Fruit fly (Drosophila melanogaster) whole organism, embryonic: ENCODE measurements around the gene UQCR-C2.

Source experiments
- ATbp ChIP-seq: fragments of 200-800 bp; sonication (Bioruptor generic); optimal IDR thresholded peaks from 2 replicates; lab custom pipeline; 2017; ENCODE audit warnings: missing biosample characterization, mild to moderate bottlenecking, missing genetic modification characterization, missing genetic modification reagents
- Abd-B ChIP-seq: fragments of 200-800 bp; sonication (Bioruptor generic); optimal IDR thresholded peaks from 2 replicates; lab custom pipeline; 2018; ENCODE audit warnings: missing biosample characterization, mild to moderate bottlenecking, missing genetic modification characterization, moderate library complexity
- CG10147 ChIP-seq: fragments of 200-800 bp; sonication (Bioruptor generic); optimal IDR thresholded peaks from 2 replicates; lab custom pipeline; 2019; ENCODE audit warnings: missing biosample characterization, mild to moderate bottlenecking, missing genetic modification characterization, moderate library complexity
- CG14965 ChIP-seq: fragments of 200-800 bp; sonication (Bioruptor generic); optimal IDR thresholded peaks from 2 replicates; lab custom pipeline; 2016; ENCODE audit warnings: missing biosample characterization, missing genetic modification characterization, borderline replicate concordance
- CG16815 ChIP-seq: fragments of 200-800 bp; sonication (Bioruptor generic); optimal IDR thresholded peaks from 3 replicates; lab custom pipeline; 2017; ENCODE audit warnings: missing biosample characterization, mild to moderate bottlenecking, missing genetic modification characterization
- CG17328 ChIP-seq: fragments of 200-800 bp; sonication (Bioruptor generic); IDR thresholded peaks from 2 replicates; pipeline ENCODE4 v1.3.6; 2022; ENCODE audit warnings: missing biosample characterization, missing genetic modification characterization
- CG17802 ChIP-seq: fragments of 200-800 bp; sonication (Bioruptor generic); optimal IDR thresholded peaks from 2 replicates; lab custom pipeline; 2018; ENCODE audit warnings: missing biosample characterization, mild to moderate bottlenecking, missing genetic modification characterization, moderate library complexity
- CG18599 ChIP-seq: fragments of 200-800 bp; sonication (Bioruptor generic); optimal IDR thresholded peaks from 3 replicates; lab custom pipeline; 2017; ENCODE audit warnings: missing biosample characterization, missing genetic modification characterization, mild to moderate bottlenecking, moderate library complexity, missing genetic modification reagents
- CG30431 ChIP-seq: fragments of 200-800 bp; sonication (Bioruptor generic); optimal IDR thresholded peaks from 2 replicates; lab custom pipeline; 2017; ENCODE audit warnings: missing biosample characterization, missing genetic modification characterization
- CG31365 ChIP-seq: fragments of 200-800 bp; sonication (Bioruptor generic); optimal IDR thresholded peaks from 2 replicates; lab custom pipeline; 2018; ENCODE audit warnings: missing biosample characterization, mild to moderate bottlenecking, missing genetic modification characterization
- CG31441 ChIP-seq: fragments of 200-800 bp; sonication (Bioruptor generic); IDR thresholded peaks from 2 replicates; pipeline ENCODE4 v1.3.6; 2022; ENCODE audit warnings: missing biosample characterization, missing genetic modification characterization
- CG34376 ChIP-seq: fragments of 200-800 bp; sonication (Bioruptor generic); optimal IDR thresholded peaks from 2 replicates; lab custom pipeline; 2018; ENCODE audit warnings: missing biosample characterization, mild to moderate bottlenecking, missing genetic modification characterization
- CG3838 ChIP-seq: fragments of 200-800 bp; sonication (Bioruptor generic); optimal IDR thresholded peaks from 3 replicates; lab custom pipeline; 2016; ENCODE audit warnings: missing biosample characterization, missing genetic modification characterization
- CG6654 ChIP-seq: fragments of 200-800 bp; sonication (Bioruptor generic); optimal IDR thresholded peaks from 2 replicates; lab custom pipeline; 2017; ENCODE audit warnings: missing biosample characterization, mild to moderate bottlenecking, missing genetic modification characterization
- CG8359 ChIP-seq: fragments of 200-800 bp; sonication (Bioruptor generic); optimal IDR thresholded peaks from 2 replicates; lab custom pipeline; 2017; ENCODE audit warnings: missing biosample characterization, mild to moderate bottlenecking, missing genetic modification characterization, borderline replicate concordance
- CG9437 ChIP-seq: fragments of 200-800 bp; sonication (Bioruptor generic); optimal IDR thresholded peaks from 2 replicates; lab custom pipeline; 2018; ENCODE audit warnings: missing biosample characterization, mild to moderate bottlenecking, missing genetic modification characterization
- CG9797 ChIP-seq: fragments of 200-800 bp; sonication (Bioruptor generic); optimal IDR thresholded peaks from 3 replicates; lab custom pipeline; 2018; ENCODE audit warnings: missing biosample characterization, mild to moderate bottlenecking, missing genetic modification characterization
- CG9876 ChIP-seq: fragments of 200-800 bp; sonication (Bioruptor generic); optimal IDR thresholded peaks from 2 replicates; lab custom pipeline; 2016; ENCODE audit warnings: missing biosample characterization, missing genetic modification characterization
- CrebB ChIP-seq: fragments of 200-800 bp; sonication (Bioruptor generic); optimal IDR thresholded peaks from 3 replicates; lab custom pipeline; 2018; ENCODE audit warnings: missing biosample characterization, mild to moderate bottlenecking, missing genetic modification characterization
- Drgx ChIP-seq: fragments of 200-800 bp; sonication (Bioruptor generic); IDR thresholded peaks from 2 replicates; pipeline ENCODE4 v1.3.6; 2022; ENCODE audit warnings: missing biosample characterization, missing genetic modification characterization
- ERR ChIP-seq: fragments of 200-800 bp; sonication (Bioruptor generic); optimal IDR thresholded peaks from 2 replicates; lab custom pipeline; 2016; ENCODE audit warnings: missing biosample characterization, missing genetic modification characterization
- Elba2 ChIP-seq: fragments of 200-800 bp; sonication (Bioruptor generic); optimal IDR thresholded peaks from 3 replicates; lab custom pipeline; 2016; ENCODE audit warnings: missing biosample characterization, missing genetic modification characterization
- Fer1 ChIP-seq: fragments of 200-800 bp; sonication (Bioruptor generic); optimal IDR thresholded peaks from 2 replicates; lab custom pipeline; 2017; ENCODE audit warnings: missing biosample characterization, mild to moderate bottlenecking, missing genetic modification characterization
- GATAe ChIP-seq: fragments of 200-800 bp; sonication (Bioruptor generic); conservative IDR thresholded peaks from 2 replicates; pipeline ENCODE4 v1.3.6; 2022; ENCODE audit warnings: missing biosample characterization, missing genetic modification characterization
- Hr78 ChIP-seq, 2 experiments: fragments of 200-800 bp in 1 of 2; fragments of >200 bp in 1 of 2; sonication (Bioruptor generic) in 1 of 2; optimal IDR thresholded peaks; 2 replicates each; lab custom pipeline; 2017 to 2019; ENCODE audit warnings: missing biosample characterization in 2 of 2, missing genetic modification characterization in 2 of 2, mild to moderate bottlenecking in 1 of 2, moderate library complexity in 1 of 2
- Max ChIP-seq: fragments of 200-800 bp; sonication (Bioruptor generic); optimal IDR thresholded peaks from 2 replicates; lab custom pipeline; 2016; ENCODE audit warnings: missing biosample characterization, mild to moderate bottlenecking, missing genetic modification characterization
- Mes4 ChIP-seq: fragments of 200-800 bp; sonication (Bioruptor generic); optimal IDR thresholded peaks from 2 replicates; lab custom pipeline; 2016; ENCODE audit warnings: missing biosample characterization, missing genetic modification characterization
- NFAT ChIP-seq: fragments of 200-800 bp; sonication (Bioruptor generic); IDR thresholded peaks from 2 replicates; pipeline ENCODE4 v1.3.6; 2022; ENCODE audit warnings: missing biosample characterization, missing genetic modification characterization
- PHDP ChIP-seq: fragments of 200-800 bp; sonication (Bioruptor generic); optimal IDR thresholded peaks from 3 replicates; lab custom pipeline; 2018; ENCODE audit warnings: missing biosample characterization, mild to moderate bottlenecking, missing genetic modification characterization, moderate library complexity
- Rx ChIP-seq: fragments of 200-800 bp; sonication (Bioruptor generic); IDR thresholded peaks from 2 replicates; pipeline ENCODE4 v1.3.6; 2022; ENCODE audit warnings: missing biosample characterization, missing genetic modification characterization
- Side ChIP-seq: fragments of 200-800 bp; sonication (Bioruptor generic); optimal IDR thresholded peaks from 2 replicates; lab custom pipeline; 2016; ENCODE audit warnings: missing biosample characterization, missing genetic modification characterization
- Sin3A ChIP-seq: fragments of >200 bp; optimal IDR thresholded peaks from 2 replicates; lab custom pipeline; 2018
- Six4 ChIP-seq: fragments of 200-800 bp; sonication (Bioruptor generic); optimal IDR thresholded peaks from 2 replicates; lab custom pipeline; 2016; ENCODE audit warnings: missing biosample characterization, missing genetic modification characterization
- Sry-δ ChIP-seq: fragments of 200-800 bp; sonication (Bioruptor generic); optimal IDR thresholded peaks from 2 replicates; lab custom pipeline; 2016; ENCODE audit warnings: missing biosample characterization, missing genetic modification characterization
- Tbp ChIP-seq: fragments of >200 bp; optimal IDR thresholded peaks from 2 replicates; lab custom pipeline; 2018; ENCODE audit warnings: missing biosample characterization, missing genetic modification characterization
- ato ChIP-seq: fragments of 200-800 bp; sonication (Bioruptor generic); IDR thresholded peaks from 2 replicates; pipeline ENCODE4 v1.3.6; 2022; ENCODE audit warnings: missing biosample characterization, missing genetic modification characterization; ENCODE audit not compliant: partially characterized antibody
- bigmax ChIP-seq: fragments of 200-800 bp; sonication (Bioruptor generic); optimal IDR thresholded peaks from 2 replicates; lab custom pipeline; 2018; ENCODE audit warnings: missing biosample characterization, mild to moderate bottlenecking, missing genetic modification characterization
- bowl ChIP-seq: fragments of 200-800 bp; sonication (Bioruptor generic); IDR thresholded peaks from 2 replicates; pipeline ENCODE4 v1.3.6; 2022; ENCODE audit warnings: missing biosample characterization, missing genetic modification characterization
- bsh ChIP-seq, 2 experiments: fragments of 200-800 bp; sonication (Bioruptor generic); optimal IDR thresholded peaks; 2 replicates each; lab custom pipeline; 2017 to 2018; ENCODE audit warnings: mild to moderate bottlenecking in 2 of 2, missing biosample characterization in 2 of 2, missing genetic modification characterization in 2 of 2, moderate library complexity in 1 of 2
- cato ChIP-seq: fragments of 200-800 bp; sonication (Bioruptor generic); optimal IDR thresholded peaks from 2 replicates; lab custom pipeline; 2016; ENCODE audit warnings: missing biosample characterization, missing genetic modification characterization, borderline replicate concordance
- cg ChIP-seq: fragments of 200-800 bp; sonication (Bioruptor generic); optimal IDR thresholded peaks from 3 replicates; lab custom pipeline; 2019; ENCODE audit warnings: missing biosample characterization, mild to moderate bottlenecking, missing genetic modification characterization, moderate library complexity
- dimm ChIP-seq: fragments of 200-800 bp; sonication (Bioruptor generic); IDR thresholded peaks from 2 replicates; pipeline ENCODE4 v1.3.6; 2022; ENCODE audit warnings: missing biosample characterization, missing genetic modification characterization
- gem ChIP-seq: fragments of 200-800 bp; sonication (Bioruptor generic); optimal IDR thresholded peaks from 2 replicates; lab custom pipeline; 2019; ENCODE audit warnings: missing biosample characterization, mild to moderate bottlenecking, missing genetic modification characterization, moderate library complexity
- inv ChIP-seq: fragments of 200-800 bp; sonication (Bioruptor generic); IDR thresholded peaks from 2 replicates; pipeline ENCODE4 v1.3.6; 2022; ENCODE audit warnings: missing biosample characterization, missing genetic modification characterization; ENCODE audit not compliant: partially characterized antibody
- jigr1 ChIP-seq: fragments of 200-800 bp; sonication (Bioruptor generic); IDR thresholded peaks from 3 replicates; pipeline ENCODE4 v1.3.6; 2022; ENCODE audit warnings: missing biosample characterization, missing genetic modification characterization
- jing ChIP-seq: fragments of 200-800 bp; sonication (Bioruptor generic); optimal IDR thresholded peaks from 2 replicates; lab custom pipeline; 2018; ENCODE audit warnings: missing biosample characterization, mild to moderate bottlenecking, missing genetic modification characterization
- lab ChIP-seq: fragments of 200-800 bp; sonication (Bioruptor generic); optimal IDR thresholded peaks from 3 replicates; lab custom pipeline; 2017; ENCODE audit warnings: missing biosample characterization, missing genetic modification characterization, mild to moderate bottlenecking, moderate library complexity, missing genetic modification reagents
- phol ChIP-seq: fragments of 200-800 bp; sonication (Bioruptor generic); optimal IDR thresholded peaks from 3 replicates; lab custom pipeline; 2018; ENCODE audit warnings: missing biosample characterization, mild to moderate bottlenecking, missing genetic modification characterization, moderate library complexity
- pros ChIP-seq: fragments of 200-800 bp; sonication (Bioruptor generic); optimal IDR thresholded peaks from 3 replicates; lab custom pipeline; 2019; ENCODE audit warnings: missing biosample characterization, mild to moderate bottlenecking, missing genetic modification characterization, moderate library complexity
- rib ChIP-seq: fragments of 200-800 bp; sonication (Bioruptor generic); IDR thresholded peaks from 2 replicates; pipeline ENCODE4 v1.3.6; 2022; ENCODE audit warnings: missing biosample characterization, missing genetic modification characterization

Gene UQCR-C2

dm6 chr3L:16615132-16615709 is 31.3 kb downstream of the UQCR-C2 start, which contains the start of gene Mo25 (continued):
- TF ChIP-seq Abd-B (GFP tag; lab: Kevin White, UChicago) (peak; percentile 7), CG18599 (GFP tag; lab: Kevin White, UChicago) (peak; percentile 11), Hr78 (GFP tag; optimal IDR thresholded peaks at IDR 0.05; lab: Kevin White, UChicago) (no peak), CG34376 (peak; percentile 18), Mes4 (GFP tag; lab: Kevin White, UChicago) (no peak), Side (peak; percentile 0), Sin3A (no peak), CG6654 (no peak), ATbp (GFP tag; lab: Kevin White, UChicago) (no peak), lab (GFP tag; lab: Kevin White, UChicago) (no peak), CG17802 (tag; lab: Kevin White, UChicago) (no peak), dimm (no peak), Max (GFP tag; lab: Kevin White, UChicago) (peak; percentile 38), CG8359 (GFP tag; lab: Kevin White, UChicago) (no peak), Drgx (GFP tag; lab: Robert Waterston, UW) (no peak), Elba2 (no peak), rib (GFP tag; lab: Robert Waterston, UW) (no peak), Sry-δ (GFP tag; lab: Kevin White, UChicago) (peak; percentile 59), CG30431 (GFP tag; lab: Kevin White, UChicago) (no peak), Fer1 (GFP tag; lab: Kevin White, UChicago) (peak; percentile 63), cg (GFP tag; lab: Kevin White, UChicago) (no peak), gem (tag; lab: Kevin White, UChicago) (peak; percentile 45), Tbp (GFP tag; lab: Kevin White, UChicago) (no peak), jigr1 (no peak), CG9876 (GFP tag; lab: Kevin White, UChicago) (no peak), CG16815 (GFP tag; lab: Kevin White, UChicago) (no peak), CG17328 (no peak), ato (GFP tag; lab: Robert Waterston, UW) (peak; percentile 55), phol (tag; lab: Kevin White, UChicago) (peak; percentile 40), CG14965 (GFP tag; lab: Kevin White, UChicago) (no peak), bowl (GFP tag; lab: Robert Waterston, UW) (no peak), CG9797 (GFP tag; lab: Kevin White, UChicago) (peak; percentile 47), CG9437 (GFP tag; lab: Kevin White, UChicago) (peak; percentile 6), inv (GFP tag; lab: Robert Waterston, UW) (peak; percentile 60), CG31365 (tag; lab: Kevin White, UChicago) (no peak), bigmax (GFP tag; lab: Kevin White, UChicago) (no peak), pros (GFP tag; lab: Kevin White, UChicago) (no peak), CG10147 (GFP tag; lab: Kevin White, UChicago) (peak; percentile 56), ERR (GFP tag; lab: Kevin White, UChicago) (peak; percentile 3), CrebB (tag; lab: Kevin White, UChicago) (no peak), cato (GFP tag; lab: Kevin White, UChicago) (no peak), Six4 (GFP tag; lab: Kevin White, UChicago) (no peak), GATAe (GFP tag; lab: Robert Waterston, UW) (no peak), jing (no peak), CG3838 (no peak), Rx (no peak), bsh (GFP tag; optimal IDR thresholded peaks at IDR 0.05; lab: Kevin White, UChicago) (peak in 1 of 2 experiments; percentile 18), NFAT (GFP tag; lab: Robert Waterston, UW) (peak; percentile 49; the same call in 1 of the 2 replicates), PHDP (peak; percentile 35), CG31441 (GFP tag; lab: Robert Waterston, UW) (peak; percentile 36; the same call in 1 of the 2 replicates)
